Worm (Caenorhabditis elegans): ENCODE measurements around the gene F59B2.14.

DNA sequence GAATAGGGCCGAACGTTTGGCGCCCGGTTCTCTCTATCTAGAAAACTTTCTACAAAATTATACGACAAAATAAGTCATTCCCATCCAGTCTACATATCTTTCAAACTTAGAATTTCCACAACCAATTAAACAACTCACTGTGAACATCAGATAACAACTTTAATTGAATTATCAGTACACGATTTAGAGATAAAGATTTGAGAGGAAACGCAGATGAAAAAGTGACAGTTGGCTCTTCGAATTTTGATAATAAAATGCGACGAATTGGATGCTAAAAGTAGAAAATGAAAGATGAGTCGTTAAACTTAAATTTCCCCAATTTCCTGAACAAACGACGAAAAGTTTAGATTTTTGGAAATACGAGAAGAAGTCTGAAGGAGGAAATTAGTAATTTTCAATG, 12.6 kb upstream of the F59B2.14 start:
- TF ChIP-seq W03F9.2 (tag; optimal IDR thresholded peaks at IDR 0.05) (no peak), him-1 (tag; optimal IDR thresholded peaks at IDR 0.05) (no peak), dao-5 (tag; optimal IDR thresholded peaks at IDR 0.05) (no peak)
